Worm (Caenorhabditis elegans): ENCODE data around the gene C35D10.7.

The C35D10.7 gene

ce11 chrIII:4899035-4899578 is 43.1 kb downstream of the C35D10.7 start, which contains the start of gene nhl-2:
TSS of gene nhl-2 (minus strand) at chrIII:4899085.
- TF ChIP-seq tbx-8 (GFP tag; optimal IDR thresholded peaks at IDR 0.05) (no peak), ceh-83 (GFP tag; optimal IDR thresholded peaks at IDR 0.05) (no peak), lin-32 (GFP tag; optimal IDR thresholded peaks at IDR 0.05) (no peak), sem-2 (GFP tag; optimal IDR thresholded peaks at IDR 0.05) (no peak), cnd-1 (tag; optimal IDR thresholded peaks at IDR 0.05) (no peak), sptf-1 (tag; optimal IDR thresholded peaks at IDR 0.05) (no peak), nhr-28 (tag; optimal IDR thresholded peaks at IDR 0.05) (no peak), bed-3 (GFP tag; optimal IDR thresholded peaks at IDR 0.05) (no peak), mep-1 (tag; optimal IDR thresholded peaks at IDR 0.05) (no peak), ces-1 (GFP tag; optimal IDR thresholded peaks at IDR 0.05) (no peak), elt-3 (tag; optimal IDR thresholded peaks at IDR 0.05) (no peak), zip-8 (tag; optimal IDR thresholded peaks at IDR 0.05) (no peak), lsy-2 (tag; optimal IDR thresholded peaks at IDR 0.05) (no peak)

- TF ChIP-seq ces-1 (GFP tag; optimal IDR thresholded peaks at IDR 0.05) (peak; percentile 84), nhr-2 (tag; optimal IDR thresholded peaks at IDR 0.05) (peak; percentile 50), cnd-1 (tag; optimal IDR thresholded peaks at IDR 0.05) (peak; percentile 86), lin-13 (tag; optimal IDR thresholded peaks at IDR 0.05) (peak; percentile 91), tbx-8 (GFP tag; optimal IDR thresholded peaks at IDR 0.05) (peak; percentile 41), nhr-12 (tag; optimal IDR thresholded peaks at IDR 0.05) (peak; percentile 72), sptf-1 (tag; optimal IDR thresholded peaks at IDR 0.05) (peak; percentile 88), zip-8 (tag; optimal IDR thresholded peaks at IDR 0.05) (peak; percentile 42), nhr-237 (tag; optimal IDR thresholded peaks at IDR 0.05) (peak; percentile 97), lin-32 (GFP tag; optimal IDR thresholded peaks at IDR 0.05) (peak; percentile 30), elt-3 (tag; optimal IDR thresholded peaks at IDR 0.05) (peak; percentile 69), unc-39 (tag; optimal IDR thresholded peaks at IDR 0.05) (peak; percentile 47), M03D4.4 (tag; optimal IDR thresholded peaks at IDR 0.05) (peak; percentile 86), pha-4 (tag; optimal IDR thresholded peaks at IDR 0.05) (peak; percentile 98), ham-2 (GFP tag; optimal IDR thresholded peaks at IDR 0.05) (peak; percentile 92), unc-120 (tag; optimal IDR thresholded peaks at IDR 0.05; ENCODE audit: poor library complexity, severe bottlenecking) (peak; percentile 89), mls-2 (tag; optimal IDR thresholded peaks at IDR 0.05) (peak; percentile 83), elt-1 (tag; optimal IDR thresholded peaks at IDR 0.05; ENCODE audit: borderline replicate concordance, insufficient read depth) (no peak), drap-1 (GFP tag; optimal IDR thresholded peaks at IDR 0.05) (peak; percentile 84), flh-1 (GFP tag; optimal IDR thresholded peaks at IDR 0.05) (no peak), snpc-4 (tag; optimal IDR thresholded peaks at IDR 0.05) (no peak), ceh-39 (tag; optimal IDR thresholded peaks at IDR 0.05) (peak; percentile 85), lsy-2 (tag; optimal IDR thresholded peaks at IDR 0.05) (peak; percentile 88), sem-2 (GFP tag; optimal IDR thresholded peaks at IDR 0.05) (no peak), hlh-1 (tag; optimal IDR thresholded peaks at IDR 0.05) (peak; percentile 84), bed-3 (GFP tag; optimal IDR thresholded peaks at IDR 0.05) (no peak), ceh-43 (GFP tag; optimal IDR thresholded peaks at IDR 0.05) (peak; percentile 52), unc-62 (GFP tag; optimal IDR thresholded peaks at IDR 0.05) (peak; percentile 95), mab-5 (tag; optimal IDR thresholded peaks at IDR 0.05) (peak; percentile 61), nhr-76 (tag; optimal IDR thresholded peaks at IDR 0.05) (peak; percentile 29), ztf-11 (tag; optimal IDR thresholded peaks at IDR 0.05) (peak; percentile 91), mep-1 (tag; optimal IDR thresholded peaks at IDR 0.05) (peak; percentile 96), blmp-1 (tag; optimal IDR thresholded peaks at IDR 0.05) (peak; percentile 89), nhr-28 (tag; optimal IDR thresholded peaks at IDR 0.05) (no peak), ceh-83 (GFP tag; optimal IDR thresholded peaks at IDR 0.05) (no peak)
Observed at ce11 chrIII:4899728-4900127, 43.7 kb downstream of the C35D10.7 start.

ce11 chrIII:4900260-4900659 is 44.3 kb downstream of the C35D10.7 start, which contains the start of gene tag-340:
TSS of gene tag-340 (plus strand) at chrIII:4900508.
- TF ChIP-seq mls-2 (tag; optimal IDR thresholded peaks at IDR 0.05) = no peak
- TF ChIP-seq zip-8 (tag; optimal IDR thresholded peaks at IDR 0.05) = no peak
- TF ChIP-seq nhr-28 (tag; optimal IDR thresholded peaks at IDR 0.05) = no peak
- TF ChIP-seq ces-1 (GFP tag; optimal IDR thresholded peaks at IDR 0.05) = no peak
- TF ChIP-seq mep-1 (tag; optimal IDR thresholded peaks at IDR 0.05) = no peak
- TF ChIP-seq drap-1 (GFP tag; optimal IDR thresholded peaks at IDR 0.05) = no peak
- TF ChIP-seq ceh-39 (tag; optimal IDR thresholded peaks at IDR 0.05) = no peak
- no peak for TF ChIP-seq nhr-76 (tag; optimal IDR thresholded peaks at IDR 0.05)
- no peak for TF ChIP-seq pha-4 (tag; optimal IDR thresholded peaks at IDR 0.05)
- no peak for TF ChIP-seq unc-39 (tag; optimal IDR thresholded peaks at IDR 0.05)
- no peak for TF ChIP-seq nhr-12 (tag; optimal IDR thresholded peaks at IDR 0.05)
- no peak for TF ChIP-seq elt-1 (tag; optimal IDR thresholded peaks at IDR 0.05; ENCODE audit: borderline replicate concordance, insufficient read depth)
- TF ChIP-seq M03D4.4 (tag; optimal IDR thresholded peaks at IDR 0.05) = no peak
- no peak for TF ChIP-seq sptf-1 (tag; optimal IDR thresholded peaks at IDR 0.05)
- no peak for TF ChIP-seq lin-13 (tag; optimal IDR thresholded peaks at IDR 0.05)
- TF ChIP-seq cnd-1 (tag; optimal IDR thresholded peaks at IDR 0.05) = no peak
- TF ChIP-seq mab-5 (tag; optimal IDR thresholded peaks at IDR 0.05) = no peak
- TF ChIP-seq unc-62 (GFP tag; optimal IDR thresholded peaks at IDR 0.05) = no peak

Data from whole organism, mixed stage, embryonic.